In genomic region chrX:8662452-8662851, ce11 we compare ENCODE assay signal across 2 worm cellular contexts.
TF ChIP-seq lines count a peak whose summit lies in the region.

No protein-coding gene starts in this region.

TF ChIP-seq in whole organism, late embryonic, 69 proteins besides CTCF, POLR2A, EP300 and RAD21:
- TF ChIP-seq unc-42 (tag; optimal IDR thresholded peaks at IDR 0.05; lab: Kevin White, UChicago), result peak; percentile 9
- no peak for TF ChIP-seq dve-1 (tag; optimal IDR thresholded peaks at IDR 0.05; lab: Kevin White, UChicago)
- no peak for TF ChIP-seq ttx-3 (tag; optimal IDR thresholded peaks at IDR 0.05; lab: Kevin White, UChicago)

TF ChIP-seq in whole organism, mixed stage, embryonic, 35 proteins besides CTCF, POLR2A, EP300 and RAD21:
- TF ChIP-seq hlh-1 (tag; optimal IDR thresholded peaks at IDR 0.05; lab: Kevin White, UChicago), result no peak
- no peak for TF ChIP-seq zip-8 (tag; optimal IDR thresholded peaks at IDR 0.05; lab: Kevin White, UChicago)
- no peak for TF ChIP-seq ztf-11 (tag; optimal IDR thresholded peaks at IDR 0.05; lab: Kevin White, UChicago)
- TF ChIP-seq ces-1 (GFP tag; optimal IDR thresholded peaks at IDR 0.05; lab: Kevin White, UChicago), result peak; percentile 66
- TF ChIP-seq sptf-1 (tag; optimal IDR thresholded peaks at IDR 0.05; lab: Kevin White, UChicago), result no peak
- TF ChIP-seq elt-3 (tag; optimal IDR thresholded peaks at IDR 0.05; lab: Kevin White, UChicago), result no peak
- no peak for TF ChIP-seq pha-4 (tag; optimal IDR thresholded peaks at IDR 0.05; lab: Kevin White, UChicago)
- TF ChIP-seq flh-1 (GFP tag; optimal IDR thresholded peaks at IDR 0.05; lab: Kevin White, UChicago), result no peak
- TF ChIP-seq mep-1 (tag; optimal IDR thresholded peaks at IDR 0.05; lab: Kevin White, UChicago), result no peak
- no peak for TF ChIP-seq snpc-4 (tag; optimal IDR thresholded peaks at IDR 0.05; lab: Kevin White, UChicago)
- no peak for TF ChIP-seq nhr-12 (tag; optimal IDR thresholded peaks at IDR 0.05; lab: Kevin White, UChicago)
- TF ChIP-seq elt-1 (tag; optimal IDR thresholded peaks at IDR 0.05; lab: Kevin White, UChicago; ENCODE audit: borderline replicate concordance, insufficient read depth), result no peak
- TF ChIP-seq ceh-83 (GFP tag; optimal IDR thresholded peaks at IDR 0.05; lab: Kevin White, UChicago), result no peak
- no peak for TF ChIP-seq ceh-43 (GFP tag; optimal IDR thresholded peaks at IDR 0.05; lab: Kevin White, UChicago)
- TF ChIP-seq tbx-8 (GFP tag; optimal IDR thresholded peaks at IDR 0.05; lab: Kevin White, UChicago), result no peak
- TF ChIP-seq nhr-237 (tag; optimal IDR thresholded peaks at IDR 0.05; lab: Kevin White, UChicago), result no peak
- TF ChIP-seq mls-2 (tag; optimal IDR thresholded peaks at IDR 0.05; lab: Kevin White, UChicago), result peak; percentile 9
- TF ChIP-seq mab-5 (tag; optimal IDR thresholded peaks at IDR 0.05; lab: Kevin White, UChicago), result no peak
- TF ChIP-seq M03D4.4 (tag; optimal IDR thresholded peaks at IDR 0.05; lab: Kevin White, UChicago), result no peak
- peak; percentile 52 for TF ChIP-seq nhr-2 (tag; optimal IDR thresholded peaks at IDR 0.05; lab: Kevin White, UChicago)
- no peak for TF ChIP-seq drap-1 (GFP tag; optimal IDR thresholded peaks at IDR 0.05; lab: Kevin White, UChicago)
- no peak for TF ChIP-seq lsy-2 (tag; optimal IDR thresholded peaks at IDR 0.05; lab: Kevin White, UChicago)
- TF ChIP-seq ham-2 (GFP tag; optimal IDR thresholded peaks at IDR 0.05; lab: Kevin White, UChicago), result no peak
- TF ChIP-seq lin-32 (GFP tag; optimal IDR thresholded peaks at IDR 0.05; lab: Kevin White, UChicago), result peak; percentile 26
- TF ChIP-seq nhr-28 (tag; optimal IDR thresholded peaks at IDR 0.05; lab: Kevin White, UChicago), result no peak
- TF ChIP-seq cnd-1 (tag; optimal IDR thresholded peaks at IDR 0.05; lab: Kevin White, UChicago), result peak; percentile 54
- TF ChIP-seq unc-62 (GFP tag; optimal IDR thresholded peaks at IDR 0.05; lab: Kevin White, UChicago), result no peak
